Worm (Caenorhabditis elegans): ENCODE data around the gene Y55F3BR.6.

Y55F3BR.6 gene

DNA sequence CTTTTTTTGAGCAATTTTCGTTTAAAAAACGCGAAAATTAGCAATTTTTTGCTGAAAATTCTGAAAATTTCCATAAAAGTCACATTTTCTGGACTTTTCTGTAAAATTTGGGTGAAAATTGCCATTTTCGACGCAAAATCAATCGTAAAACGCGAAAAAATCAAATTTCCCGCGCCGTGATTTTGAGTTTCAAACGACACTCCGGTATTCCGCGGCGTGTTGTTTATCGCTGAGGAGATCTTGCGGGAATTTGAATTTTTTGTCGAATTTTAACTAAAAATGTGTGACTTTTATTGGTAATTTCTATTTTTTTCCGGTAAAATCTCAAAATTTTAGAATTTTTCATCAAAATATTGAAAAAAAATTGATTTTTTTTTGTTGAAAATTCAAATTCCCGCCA, 40.8 kb downstream of the Y55F3BR.6 start:
- TF ChIP-seq hlh-1 (tag; optimal IDR thresholded peaks at IDR 0.05) (no peak), ham-2 (GFP tag; optimal IDR thresholded peaks at IDR 0.05) (no peak), unc-120 (tag; optimal IDR thresholded peaks at IDR 0.05; ENCODE audit: poor library complexity, severe bottlenecking) (no peak), nhr-12 (tag; optimal IDR thresholded peaks at IDR 0.05) (no peak), cnd-1 (tag; optimal IDR thresholded peaks at IDR 0.05) (no peak), ceh-43 (GFP tag; optimal IDR thresholded peaks at IDR 0.05) (no peak), tbx-8 (GFP tag; optimal IDR thresholded peaks at IDR 0.05) (no peak), lsy-2 (tag; optimal IDR thresholded peaks at IDR 0.05) (no peak), lin-13 (tag; optimal IDR thresholded peaks at IDR 0.05) (no peak), ces-1 (GFP tag; optimal IDR thresholded peaks at IDR 0.05) (no peak), flh-1 (GFP tag; optimal IDR thresholded peaks at IDR 0.05) (no peak), ztf-11 (tag; optimal IDR thresholded peaks at IDR 0.05) (no peak), snpc-4 (tag; optimal IDR thresholded peaks at IDR 0.05) (no peak), ceh-39 (tag; optimal IDR thresholded peaks at IDR 0.05) (no peak), lin-32 (GFP tag; optimal IDR thresholded peaks at IDR 0.05) (no peak), mep-1 (tag; optimal IDR thresholded peaks at IDR 0.05) (no peak), elt-3 (tag; optimal IDR thresholded peaks at IDR 0.05) (no peak), elt-1 (tag; optimal IDR thresholded peaks at IDR 0.05; ENCODE audit: borderline replicate concordance, insufficient read depth) (no peak), nhr-2 (tag; optimal IDR thresholded peaks at IDR 0.05) (no peak)

DNA sequence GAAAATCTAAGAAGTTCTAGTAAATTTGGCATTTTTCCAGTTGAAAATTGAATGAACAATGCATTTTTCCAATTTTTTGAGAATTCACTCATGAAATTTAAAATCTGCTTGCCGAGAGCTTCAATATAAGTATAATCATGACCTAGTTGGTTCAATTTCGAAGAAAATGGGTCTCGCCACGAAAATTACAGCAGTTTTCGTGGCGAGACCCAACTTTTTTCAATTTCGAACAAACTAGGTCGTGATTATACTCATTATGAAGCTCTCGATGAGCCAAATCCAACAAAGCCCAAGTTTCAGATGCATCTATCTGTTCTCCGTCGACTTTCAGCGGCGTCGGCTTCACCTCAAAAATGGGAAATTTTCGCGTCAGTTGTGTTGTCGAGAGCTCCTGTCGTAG, 41.4 kb downstream of the Y55F3BR.6 start, which contains the start of gene mrpl-46:
Gene mrpl-46, plus strand, starts transcription at position 301 of the 400 bp plus-strand sequence.
- TF ChIP-seq ceh-83 (GFP tag; optimal IDR thresholded peaks at IDR 0.05) (no peak), ham-2 (GFP tag; optimal IDR thresholded peaks at IDR 0.05) (no peak), ztf-11 (tag; optimal IDR thresholded peaks at IDR 0.05) (no peak), lsy-2 (tag; optimal IDR thresholded peaks at IDR 0.05) (no peak), tbx-8 (GFP tag; optimal IDR thresholded peaks at IDR 0.05) (no peak), unc-39 (tag; optimal IDR thresholded peaks at IDR 0.05) (no peak), zip-8 (tag; optimal IDR thresholded peaks at IDR 0.05) (no peak)

DNA sequence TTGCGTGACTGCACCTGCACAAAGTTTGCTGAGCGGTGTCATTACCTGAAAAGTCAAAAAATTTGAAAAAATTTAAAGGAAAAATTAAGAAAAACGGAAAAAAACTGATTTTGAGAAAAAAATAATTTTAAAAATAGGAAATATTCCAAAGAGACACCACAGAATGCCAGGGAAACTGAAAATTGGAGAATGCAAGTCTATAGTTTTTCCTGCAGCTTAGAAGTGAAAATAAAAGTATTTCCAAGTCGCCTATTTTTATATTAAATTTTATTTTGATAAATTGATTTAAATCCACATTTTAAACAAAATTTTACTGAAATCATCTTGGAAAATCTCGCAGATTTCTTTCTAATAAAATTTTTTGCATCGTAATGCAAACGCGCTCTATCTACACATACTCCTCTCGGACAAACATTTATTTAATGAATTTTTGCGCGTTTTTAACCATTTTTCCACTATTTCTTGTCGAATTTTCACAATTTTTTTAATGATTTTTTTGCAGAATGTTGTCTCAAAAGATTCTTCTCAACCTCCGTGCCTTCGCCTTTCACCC, 45.3 kb downstream of the Y55F3BR.6 start, which contains the start of the genes F56B3.11 and ech-5:
Gene F56B3.11, minus strand, starts transcription at position 51 of the 553 bp plus-strand sequence.
Gene ech-5, plus strand, starts transcription at position 503 of the 553 bp plus-strand sequence.
- TF ChIP-seq ceh-83 (GFP tag; optimal IDR thresholded peaks at IDR 0.05) (peak; percentile 49), ham-2 (GFP tag; optimal IDR thresholded peaks at IDR 0.05) (no peak), M03D4.4 (tag; optimal IDR thresholded peaks at IDR 0.05) (peak; percentile 37), ces-1 (GFP tag; optimal IDR thresholded peaks at IDR 0.05) (peak; percentile 80), mab-5 (tag; optimal IDR thresholded peaks at IDR 0.05) (peak; percentile 36), mep-1 (tag; optimal IDR thresholded peaks at IDR 0.05) (peak; percentile 20), nhr-237 (tag; optimal IDR thresholded peaks at IDR 0.05) (peak; percentile 82), nhr-12 (tag; optimal IDR thresholded peaks at IDR 0.05) (no peak), lsy-2 (tag; optimal IDR thresholded peaks at IDR 0.05) (peak; percentile 69), ceh-43 (GFP tag; optimal IDR thresholded peaks at IDR 0.05) (peak; percentile 26), bed-3 (GFP tag; optimal IDR thresholded peaks at IDR 0.05) (peak; percentile 55), sptf-1 (tag; optimal IDR thresholded peaks at IDR 0.05) (peak; percentile 81), ceh-39 (tag; optimal IDR thresholded peaks at IDR 0.05) (no peak), drap-1 (GFP tag; optimal IDR thresholded peaks at IDR 0.05) (peak; percentile 34)

DNA sequence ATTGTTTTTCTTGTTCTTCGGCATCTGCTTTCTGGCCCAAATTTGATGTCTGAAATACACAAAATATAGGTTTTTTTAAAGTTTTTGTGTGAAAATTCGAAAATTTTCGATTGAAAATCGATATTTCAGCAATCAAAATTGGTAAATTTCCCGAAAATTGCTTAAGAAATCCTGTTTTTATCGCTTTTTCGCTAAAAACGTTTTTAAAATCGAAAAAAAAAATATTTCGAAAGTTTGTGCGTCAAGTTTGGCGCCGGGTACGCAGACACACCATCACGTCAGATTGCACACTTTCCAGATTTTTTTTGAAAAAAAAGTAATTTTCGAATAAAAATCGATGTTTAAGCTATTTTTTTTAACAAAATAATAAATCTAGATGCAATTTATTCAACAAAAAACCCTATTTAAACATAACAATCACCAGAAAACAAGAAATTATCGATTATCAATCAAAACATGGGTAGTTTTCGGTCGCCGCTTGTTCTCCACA, 46.5 kb downstream of the Y55F3BR.6 start, which contains the start of gene skr-18:
Gene skr-18, minus strand, starts transcription at position 51 of the 490 bp plus-strand sequence.
- TF ChIP-seq unc-39 (tag; optimal IDR thresholded peaks at IDR 0.05) (no peak), blmp-1 (tag; optimal IDR thresholded peaks at IDR 0.05) (no peak), zip-8 (tag; optimal IDR thresholded peaks at IDR 0.05) (no peak), ces-1 (GFP tag; optimal IDR thresholded peaks at IDR 0.05) (no peak)

DNA sequence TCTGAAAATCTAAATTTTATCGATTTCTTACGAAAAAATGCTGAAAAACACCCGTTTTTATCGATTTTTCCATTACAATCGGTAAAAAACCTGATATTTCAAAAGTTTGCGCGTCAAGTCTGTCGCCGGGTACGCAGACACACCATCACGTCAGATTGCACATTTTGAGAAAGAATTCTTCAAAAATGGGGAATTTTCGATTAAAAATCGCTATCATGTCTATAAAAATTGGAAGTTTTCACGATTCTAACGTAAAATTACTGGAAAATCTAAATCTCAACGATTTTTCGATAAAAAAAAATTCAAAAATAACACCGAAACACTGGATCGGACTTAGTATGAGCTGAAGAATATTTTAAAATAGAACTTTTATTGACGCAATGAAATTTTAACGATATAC, 47.7 kb downstream of the Y55F3BR.6 start, which contains the start of gene F56B3.4:
Gene F56B3.4, minus strand, starts transcription at position 1 of the 400 bp plus-strand sequence.
- TF ChIP-seq nhr-2 (tag; optimal IDR thresholded peaks at IDR 0.05): no peak
- TF ChIP-seq blmp-1 (tag; optimal IDR thresholded peaks at IDR 0.05): no peak
- no peak for TF ChIP-seq lsy-2 (tag; optimal IDR thresholded peaks at IDR 0.05)
- no peak for TF ChIP-seq nhr-28 (tag; optimal IDR thresholded peaks at IDR 0.05)
- no peak for TF ChIP-seq elt-1 (tag; optimal IDR thresholded peaks at IDR 0.05; ENCODE audit: borderline replicate concordance, insufficient read depth)
- no peak for TF ChIP-seq ham-2 (GFP tag; optimal IDR thresholded peaks at IDR 0.05)
- TF ChIP-seq tbx-8 (GFP tag; optimal IDR thresholded peaks at IDR 0.05): no peak
- TF ChIP-seq lin-32 (GFP tag; optimal IDR thresholded peaks at IDR 0.05): no peak

Data from whole organism, mixed stage, embryonic.